Fruit fly (Drosophila melanogaster): ENCODE results near the gene CG12725.
A peak's percentile ranks its signal among the peaks of the same experiment; 100 is the strongest.

CG12725 gene

dm6 chrX:13445695-13446094, 43.0 kb upstream of the CG12725 start, which contains the start of gene Neto (continued):
- TF ChIP-seq TFAM (GFP tag; optimal IDR thresholded peaks at IDR 0.05) = no peak
- TF ChIP-seq CG11398 (GFP tag; optimal IDR thresholded peaks at IDR 0.05) = no peak
- TF ChIP-seq CG4328 (GFP tag; optimal IDR thresholded peaks at IDR 0.05) = no peak
- TF ChIP-seq zf30C (GFP tag; optimal IDR thresholded peaks at IDR 0.05) = no peak
- no peak for TF ChIP-seq CG8924 (tag; optimal IDR thresholded peaks at IDR 0.05)
- TF ChIP-seq pum (GFP tag; optimal IDR thresholded peaks at IDR 0.05) = no peak
- no peak for TF ChIP-seq CG11723 (GFP tag; optimal IDR thresholded peaks at IDR 0.05)
- TF ChIP-seq gcm (GFP tag; optimal IDR thresholded peaks at IDR 0.05) = no peak
- TF ChIP-seq aop (GFP tag; IDR thresholded peaks at IDR 0.05) = no peak
- no peak for TF ChIP-seq bbx (GFP tag; IDR thresholded peaks at IDR 0.05; ENCODE audit: partially characterized antibody)
- no peak for TF ChIP-seq grn (GFP tag; optimal IDR thresholded peaks at IDR 0.05)
- TF ChIP-seq fru (optimal IDR thresholded peaks at IDR 0.05) = no peak
- TF ChIP-seq Jarid2 (GFP tag; optimal IDR thresholded peaks at IDR 0.05) = peak; percentile 26
- no peak for TF ChIP-seq chm (GFP tag; IDR thresholded peaks at IDR 0.05)
- TF ChIP-seq CG7357 (GFP tag; IDR thresholded peaks at IDR 0.05) = no peak
- TF ChIP-seq Oli (tag; optimal IDR thresholded peaks at IDR 0.05) = no peak
- TF ChIP-seq z (GFP tag; IDR thresholded peaks at IDR 0.05) = peak; percentile 84
- no peak for TF ChIP-seq CG17359 (tag; optimal IDR thresholded peaks at IDR 0.05)
- TF ChIP-seq CG32772 (GFP tag; IDR thresholded peaks at IDR 0.05) = no peak
- 0 out of 2 replicates have a peak, but pooled peaks have one; percentile 33 for TF ChIP-seq CG7372 (GFP tag; IDR thresholded peaks at IDR 0.05)
- no peak for TF ChIP-seq CG8290 (GFP tag; optimal IDR thresholded peaks at IDR 0.05)
- TF ChIP-seq CG8290 (tag; optimal IDR thresholded peaks at IDR 0.05) = no peak
- no peak for TF ChIP-seq Camta (GFP tag; optimal IDR thresholded peaks at IDR 0.05)
- TF ChIP-seq chn (GFP tag; optimal IDR thresholded peaks at IDR 0.05) = no peak
- TF ChIP-seq CG10366 (GFP tag; IDR thresholded peaks at IDR 0.05) = no peak
- no peak for TF ChIP-seq ems (GFP tag; optimal IDR thresholded peaks at IDR 0.05)
- TF ChIP-seq CG2129 (GFP tag; IDR thresholded peaks at IDR 0.05; ENCODE audit: partially characterized antibody) = no peak
- TF ChIP-seq CG11093 (GFP tag; IDR thresholded peaks at IDR 0.05) = no peak
- TF ChIP-seq CG17361 (GFP tag; IDR thresholded peaks at IDR 0.05) = no peak
- TF ChIP-seq CG13287 (GFP tag; IDR thresholded peaks at IDR 0.05; ENCODE audit: partially characterized antibody) = no peak
- TF ChIP-seq CG11695 (GFP tag; IDR thresholded peaks at IDR 0.05) = no peak

- TF ChIP-seq ash1 (GFP tag; optimal IDR thresholded peaks at IDR 0.05) = no peak
- no peak for TF ChIP-seq CG10267 (tag; optimal IDR thresholded peaks at IDR 0.05)
- no peak for TF ChIP-seq CG7987 (GFP tag; optimal IDR thresholded peaks at IDR 0.05)
- TF ChIP-seq Bdp1 (GFP tag; optimal IDR thresholded peaks at IDR 0.05) = no peak
- TF ChIP-seq row (GFP tag; IDR thresholded peaks at IDR 0.05) = 0 out of 3 replicates have a peak, but pooled peaks have one; percentile 22
- peak; percentile 50 for TF ChIP-seq Sry-β (GFP tag; optimal IDR thresholded peaks at IDR 0.05)
- TF ChIP-seq CG2116 (GFP tag; optimal IDR thresholded peaks at IDR 0.05) = no peak
- no peak for TF ChIP-seq p53 (GFP tag; optimal IDR thresholded peaks at IDR 0.05)
- no peak for TF ChIP-seq CoRest (tag; optimal IDR thresholded peaks at IDR 0.05)
- TF ChIP-seq Ets65A (GFP tag) = no peak
- no peak for TF ChIP-seq H2.0 (GFP tag; IDR thresholded peaks at IDR 0.05)
- no peak for TF ChIP-seq Fer1 (GFP tag; optimal IDR thresholded peaks at IDR 0.05)
- TF ChIP-seq fd3F (GFP tag; optimal IDR thresholded peaks at IDR 0.05) = no peak
- TF ChIP-seq tgo (GFP tag; IDR thresholded peaks at IDR 0.05) = no peak
- TF ChIP-seq eyg (GFP tag; optimal IDR thresholded peaks at IDR 0.05) = no peak
- TF ChIP-seq TFAM (GFP tag; optimal IDR thresholded peaks at IDR 0.05) = no peak
- no peak for TF ChIP-seq sim (GFP tag; IDR thresholded peaks at IDR 0.05)
- TF ChIP-seq CG12219 (GFP tag; optimal IDR thresholded peaks at IDR 0.05) = no peak
- no peak for TF ChIP-seq lov (optimal IDR thresholded peaks at IDR 0.05)
- TF ChIP-seq lov (GFP tag; IDR thresholded peaks at IDR 0.05) = no peak
- TF ChIP-seq z (GFP tag; IDR thresholded peaks at IDR 0.05) = peak; percentile 97
- no peak for TF ChIP-seq MESR4 (GFP tag; optimal IDR thresholded peaks at IDR 0.05)
- peak; percentile 84 for TF ChIP-seq Deaf1 (tag; optimal IDR thresholded peaks at IDR 0.05)
- no peak for TF ChIP-seq CG6854 (GFP tag; optimal IDR thresholded peaks at IDR 0.05)
- TF ChIP-seq CG30020 (tag; optimal IDR thresholded peaks at IDR 0.05) = no peak
Observed at dm6 chrX:13444687-13445086, 42.0 kb upstream of the CG12725 start.
